Worm (Caenorhabditis elegans) whole organism, mixed stage, embryonic: ENCODE data around the gene mrpl-53.

Experiments used
- M03D4.4 ChIP-seq: sonication (generic microtip); optimal IDR thresholded peaks from 2 replicates; lab custom pipeline; 2017; ENCODE audit warnings: mild to moderate bottlenecking, missing genetic modification characterization, missing compliant biosample characterization
- bed-3 ChIP-seq: fragments of 200-800 bp; sonication (Bioruptor generic); optimal IDR thresholded peaks from 3 replicates; lab custom pipeline; 2018; ENCODE audit warnings: mild to moderate bottlenecking, missing genetic modification characterization, moderate library complexity, missing compliant biosample characterization
- ces-1 ChIP-seq: fragments of 150-350 bp; optimal IDR thresholded peaks from 2 replicates; lab custom pipeline; 2014; ENCODE audit warnings: missing biosample characterization, missing genetic modification reagents, missing genetic modification characterization
- lin-13 ChIP-seq: fragments of 150-350 bp; optimal IDR thresholded peaks from 2 replicates; lab custom pipeline; 2014; ENCODE audit warnings: missing biosample characterization, missing genetic modification characterization
- lin-32 ChIP-seq: fragments of 200-800 bp; sonication (Bioruptor generic); optimal IDR thresholded peaks from 2 replicates; lab custom pipeline; 2018; ENCODE audit warnings: mild to moderate bottlenecking, missing genetic modification characterization, missing compliant biosample characterization
- pha-4 ChIP-seq: fragments of 150-350 bp; optimal IDR thresholded peaks from 2 replicates; lab custom pipeline; 2018; ENCODE audit warnings: missing biosample characterization, missing genetic modification reagents, missing genetic modification characterization
- sptf-1 ChIP-seq: sonication (generic microtip); optimal IDR thresholded peaks from 2 replicates; lab custom pipeline; 2017; ENCODE audit warnings: mild to moderate bottlenecking, missing genetic modification characterization, moderate library complexity, missing compliant biosample characterization
- unc-62 ChIP-seq: fragments of 150-350 bp; optimal IDR thresholded peaks from 2 replicates; lab custom pipeline; 2014; ENCODE audit warnings: missing biosample characterization, missing genetic modification reagents, missing genetic modification characterization

- TF ChIP-seq unc-62 (GFP tag; lab: Kevin White, UChicago) (no peak), lin-13 (tag; lab: Kevin White, UChicago) (no peak), ces-1 (no peak), pha-4 (no peak), lin-32 (no peak), bed-3 (no peak), M03D4.4 (tag; lab: Kevin White, UChicago) (no peak), sptf-1 (tag; lab: Kevin White, UChicago) (no peak)
Measured at ce11 chrII:9558906-9559305, 38.5 kb upstream of the mrpl-53 start.
